Worm (Caenorhabditis elegans) whole organism, mixed stage, embryonic: ENCODE measurements around the gene dlc-3.
"Not testable (repeated sequence)": the region's sequence is repeated elsewhere in the genome, so short reads cannot be mapped to it uniquely, and the experiment has no call there.

Experiments used
- M03D4.4 ChIP-seq: sonication (generic microtip); optimal IDR thresholded peaks from 2 replicates; lab custom pipeline; 2017; ENCODE audit warnings: mild to moderate bottlenecking, missing genetic modification characterization, missing compliant biosample characterization
- bed-3 ChIP-seq: fragments of 200-800 bp; sonication (Bioruptor generic); optimal IDR thresholded peaks from 3 replicates; lab custom pipeline; 2018; ENCODE audit warnings: mild to moderate bottlenecking, missing genetic modification characterization, moderate library complexity, missing compliant biosample characterization
- blmp-1 ChIP-seq: fragments of 150-350 bp; optimal IDR thresholded peaks from 2 replicates; lab custom pipeline; 2014; ENCODE audit warnings: missing biosample characterization, missing genetic modification characterization
- ceh-39 ChIP-seq: fragments of 150-350 bp; optimal IDR thresholded peaks from 2 replicates; lab custom pipeline; 2014; ENCODE audit warnings: missing biosample characterization, missing genetic modification characterization
- ceh-43 ChIP-seq: fragments of 200-800 bp; sonication (Bioruptor generic); optimal IDR thresholded peaks from 2 replicates; lab custom pipeline; 2018; ENCODE audit warnings: mild to moderate bottlenecking, missing genetic modification characterization, moderate library complexity, missing compliant biosample characterization
- ces-1 ChIP-seq: fragments of 150-350 bp; optimal IDR thresholded peaks from 2 replicates; lab custom pipeline; 2014; ENCODE audit warnings: missing biosample characterization, missing genetic modification reagents, missing genetic modification characterization
- cnd-1 ChIP-seq: fragments of 200-800 bp; sonication (Bioruptor generic); optimal IDR thresholded peaks from 2 replicates; lab custom pipeline; 2018; ENCODE audit warnings: mild to moderate bottlenecking, missing genetic modification characterization, missing compliant biosample characterization
- drap-1 ChIP-seq: fragments of 200-800 bp; sonication (Bioruptor generic); optimal IDR thresholded peaks from 3 replicates; lab custom pipeline; 2018; ENCODE audit warnings: mild to moderate bottlenecking, missing genetic modification characterization, missing compliant biosample characterization
- elt-3 ChIP-seq: fragments of 150-350 bp; optimal IDR thresholded peaks from 2 replicates; lab custom pipeline; 2014; ENCODE audit warnings: missing biosample characterization, missing genetic modification characterization
- ham-2 ChIP-seq: fragments of 200-800 bp; sonication (Bioruptor generic); optimal IDR thresholded peaks from 2 replicates; lab custom pipeline; 2018; ENCODE audit warnings: mild to moderate bottlenecking, missing genetic modification characterization, missing compliant biosample characterization
- lin-13 ChIP-seq: fragments of 150-350 bp; optimal IDR thresholded peaks from 2 replicates; lab custom pipeline; 2014; ENCODE audit warnings: missing biosample characterization, missing genetic modification characterization
- lin-32 ChIP-seq: fragments of 200-800 bp; sonication (Bioruptor generic); optimal IDR thresholded peaks from 2 replicates; lab custom pipeline; 2018; ENCODE audit warnings: mild to moderate bottlenecking, missing genetic modification characterization, missing compliant biosample characterization
- lsy-2 ChIP-seq: fragments of 150-350 bp; optimal IDR thresholded peaks from 2 replicates; lab custom pipeline; 2014; ENCODE audit warnings: missing biosample characterization, missing genetic modification characterization
- mab-5 ChIP-seq: fragments of 150-350 bp; optimal IDR thresholded peaks from 2 replicates; lab custom pipeline; 2014; ENCODE audit warnings: missing biosample characterization, missing genetic modification characterization
- mep-1 ChIP-seq: fragments of 150-350 bp; optimal IDR thresholded peaks from 2 replicates; lab custom pipeline; 2017; ENCODE audit warnings: missing biosample characterization, missing genetic modification reagents, missing genetic modification characterization, inconsistent platforms
- mls-2 ChIP-seq: sonication (generic microtip); optimal IDR thresholded peaks from 2 replicates; lab custom pipeline; 2016; ENCODE audit warnings: mild to moderate bottlenecking, missing genetic modification characterization, moderate library complexity, missing compliant biosample characterization
- nhr-12 ChIP-seq: fragments of 150-350 bp; optimal IDR thresholded peaks from 2 replicates; lab custom pipeline; 2014; ENCODE audit warnings: missing biosample characterization, missing genetic modification characterization
- nhr-2 ChIP-seq: fragments of 150-350 bp; optimal IDR thresholded peaks from 2 replicates; lab custom pipeline; 2014; ENCODE audit warnings: missing biosample characterization, missing genetic modification characterization
- nhr-237 ChIP-seq: fragments of 150-350 bp; optimal IDR thresholded peaks from 2 replicates; lab custom pipeline; 2014; ENCODE audit warnings: missing biosample characterization, missing genetic modification characterization
- pha-4 ChIP-seq: fragments of 150-350 bp; optimal IDR thresholded peaks from 2 replicates; lab custom pipeline; 2018; ENCODE audit warnings: missing biosample characterization, missing genetic modification reagents, missing genetic modification characterization
- sem-2 ChIP-seq: fragments of 200-800 bp; sonication (Bioruptor generic); optimal IDR thresholded peaks from 2 replicates; lab custom pipeline; 2018; ENCODE audit warnings: mild to moderate bottlenecking, missing genetic modification characterization, missing compliant biosample characterization
- snpc-4 ChIP-seq: fragments of 150-350 bp; optimal IDR thresholded peaks from 2 replicates; lab custom pipeline; 2014; ENCODE audit warnings: missing biosample characterization, missing genetic modification characterization
- sptf-1 ChIP-seq: sonication (generic microtip); optimal IDR thresholded peaks from 2 replicates; lab custom pipeline; 2017; ENCODE audit warnings: mild to moderate bottlenecking, missing genetic modification characterization, moderate library complexity, missing compliant biosample characterization
- tbx-8 ChIP-seq: fragments of 200-800 bp; sonication (Bioruptor generic); optimal IDR thresholded peaks from 2 replicates; lab custom pipeline; 2018; ENCODE audit warnings: mild to moderate bottlenecking, missing genetic modification characterization, moderate library complexity, missing compliant biosample characterization
- unc-120 ChIP-seq: sonication (generic microtip); optimal IDR thresholded peaks from 2 replicates; lab custom pipeline; 2017; ENCODE audit warnings: missing genetic modification characterization, missing compliant biosample characterization; ENCODE audit not compliant: poor library complexity, severe bottlenecking
- unc-39 ChIP-seq: fragments of 150-350 bp; optimal IDR thresholded peaks from 2 replicates; lab custom pipeline; 2014; ENCODE audit warnings: missing biosample characterization, missing genetic modification characterization
- unc-62 ChIP-seq: fragments of 150-350 bp; optimal IDR thresholded peaks from 2 replicates; lab custom pipeline; 2014; ENCODE audit warnings: missing biosample characterization, missing genetic modification reagents, missing genetic modification characterization
- zip-8 ChIP-seq: fragments of 150-350 bp; optimal IDR thresholded peaks from 2 replicates; lab custom pipeline; 2014; ENCODE audit warnings: missing biosample characterization, missing genetic modification characterization
- ztf-11 ChIP-seq: fragments of 150-350 bp; optimal IDR thresholded peaks from 2 replicates; lab custom pipeline; 2014; ENCODE audit warnings: missing biosample characterization, missing genetic modification characterization

Gene dlc-3

ce11 chrIV:16421903-16422557 lies 10.0 kb upstream of the dlc-3 start:
- TF ChIP-seq nhr-2 = no peak
- TF ChIP-seq ceh-39 = no peak

ce11 chrIV:16424337-16424736 lies 7.7 kb upstream of the dlc-3 start, which contains the start of gene Y10G11A.1:
Y10G11A.1 (plus strand) TSS chrIV:16424637.
- TF ChIP-seq blmp-1; ceh-39; zip-8 (tag; lab: Kevin White, UChicago): not testable (repeated sequence)

ce11 chrIV:16442963-16443362 lies 10.9 kb downstream of the dlc-3 start, which contains the start of gene dlc-4:
dlc-4 (plus strand) TSS chrIV:16443263.
- TF ChIP-seq lin-32 (GFP tag; lab: Kevin White, UChicago) = no peak
- no peak for TF ChIP-seq ceh-43 (GFP tag; lab: Kevin White, UChicago)

DNA sequence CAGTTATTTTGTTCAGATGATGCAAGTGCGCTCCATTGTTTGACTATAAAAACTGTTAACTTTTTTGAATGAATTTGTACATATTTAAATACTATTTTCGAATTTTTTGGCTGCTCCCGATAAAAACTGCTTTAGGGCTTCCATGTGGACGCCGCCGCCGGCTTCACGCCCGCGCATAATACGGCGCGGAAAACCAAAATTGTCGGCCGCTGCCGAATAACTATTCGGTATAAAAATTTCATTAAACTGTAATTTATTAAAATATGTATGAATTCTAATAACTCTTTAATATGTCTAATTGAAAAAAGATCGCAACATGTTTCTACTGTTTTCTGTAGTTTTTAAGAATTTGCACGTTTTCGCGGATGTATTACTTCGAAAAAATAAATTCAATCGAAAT lies 14.6 kb downstream of the dlc-3 start:
- TF ChIP-seq sem-2 (GFP tag; lab: Kevin White, UChicago) = no peak
- no peak for TF ChIP-seq lsy-2 (tag; lab: Kevin White, UChicago)
- TF ChIP-seq ces-1 = no peak
- no peak for TF ChIP-seq elt-3 (tag; lab: Kevin White, UChicago)
- no peak for TF ChIP-seq M03D4.4 (tag; lab: Kevin White, UChicago)
- no peak for TF ChIP-seq unc-62 (GFP tag; lab: Kevin White, UChicago)
- no peak for TF ChIP-seq nhr-12 (tag; lab: Kevin White, UChicago)
- TF ChIP-seq ztf-11 (tag; lab: Kevin White, UChicago) = no peak
- no peak for TF ChIP-seq unc-39 (tag; lab: Kevin White, UChicago)
- TF ChIP-seq mab-5 = no peak
- TF ChIP-seq cnd-1 (tag; lab: Kevin White, UChicago) = no peak
- TF ChIP-seq nhr-237 (tag; lab: Kevin White, UChicago) = no peak
- no peak for TF ChIP-seq bed-3 (GFP tag; lab: Kevin White, UChicago)
- no peak for TF ChIP-seq blmp-1

ce11 chrIV:16470888-16471287 lies 38.9 kb downstream of the dlc-3 start, which contains the start of gene VY10G11R.1:
VY10G11R.1 (minus strand) TSS chrIV:16470988.
- not testable (repeated sequence) for TF ChIP-seq drap-1 (GFP tag; lab: Kevin White, UChicago); ces-1; mls-2 (tag; lab: Kevin White, UChicago)

DNA sequence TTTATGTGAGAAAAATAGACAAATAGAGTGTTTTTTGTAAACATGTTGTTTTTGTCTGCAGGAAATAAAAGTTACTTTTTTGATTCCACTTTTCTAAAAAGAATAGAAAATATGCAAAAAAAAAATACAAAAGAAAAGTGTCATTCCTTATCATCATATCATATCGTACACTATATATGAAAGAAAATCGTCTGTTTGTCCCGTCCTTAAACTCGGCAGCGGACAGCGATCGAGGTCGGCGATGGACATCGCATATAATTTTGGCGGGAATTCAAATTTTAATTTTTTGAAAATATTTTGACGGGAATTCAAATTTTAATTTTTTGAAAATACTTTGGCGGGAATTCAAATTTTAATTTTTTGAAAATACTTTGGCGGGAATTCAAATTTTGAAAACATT lies 39.5 kb downstream of the dlc-3 start:
- TF ChIP-seq unc-120 (no peak), nhr-2 (no peak), mep-1 (no peak), ceh-43 (GFP tag; lab: Kevin White, UChicago) (no peak), lsy-2 (tag; lab: Kevin White, UChicago) (no peak), pha-4 (no peak), snpc-4 (tag; lab: Kevin White, UChicago) (no peak), zip-8 (tag; lab: Kevin White, UChicago) (no peak), tbx-8 (GFP tag; lab: Kevin White, UChicago) (no peak), mls-2 (tag; lab: Kevin White, UChicago) (no peak), ham-2 (GFP tag; lab: Kevin White, UChicago) (no peak), lin-13 (tag; lab: Kevin White, UChicago) (no peak), sptf-1 (no peak), mab-5 (no peak)

DNA sequence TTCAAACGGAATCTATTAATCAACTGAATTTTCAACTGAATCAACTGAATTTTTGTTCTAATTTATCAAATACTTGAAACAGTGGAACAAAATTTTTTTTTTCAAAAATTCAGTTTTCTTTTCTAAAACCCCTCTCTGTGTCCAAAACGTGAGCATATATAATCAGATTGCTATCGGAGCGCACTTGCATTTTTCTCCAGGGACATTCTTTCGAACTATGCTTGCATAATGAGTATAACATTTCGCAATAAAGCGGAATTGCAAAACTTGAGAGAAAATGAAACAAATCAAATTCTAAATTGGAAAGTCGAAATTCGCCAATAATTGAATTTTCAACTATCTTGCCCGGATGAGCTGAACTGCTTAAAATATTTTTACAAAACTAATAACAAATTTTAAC lies 44.1 kb downstream of the dlc-3 start:
- TF ChIP-seq drap-1 (GFP tag; lab: Kevin White, UChicago) (no peak), ces-1 (peak; percentile 87)
